Fruit fly (Drosophila melanogaster) whole organism, embryonic: Measurements from ENCODE around the gene Shmt.

Experiments
- B-H2 ChIP-seq: fragments of 200-800 bp; sonication (Bioruptor generic); optimal IDR thresholded peaks from 2 replicates; lab custom pipeline; 2018; ENCODE audit warnings: missing biosample characterization, mild to moderate bottlenecking, missing genetic modification characterization
- CG10431 ChIP-seq: fragments of 200-800 bp; sonication (Bioruptor generic); optimal IDR thresholded peaks from 3 replicates; lab custom pipeline; 2018; ENCODE audit warnings: missing biosample characterization, mild to moderate bottlenecking, missing genetic modification characterization
- CG11560 ChIP-seq: fragments of 200-800 bp; sonication (Bioruptor generic); IDR thresholded peaks from 3 replicates; pipeline ENCODE4 v1.3.6; 2022; ENCODE audit warnings: missing biosample characterization, missing genetic modification characterization
- CG11696 ChIP-seq: fragments of 200-800 bp; sonication (Bioruptor generic); IDR thresholded peaks from 2 replicates; pipeline ENCODE4 v1.3.6; 2022; ENCODE audit warnings: missing biosample characterization, missing genetic modification characterization
- CG14441 ChIP-seq: fragments of 200-800 bp; sonication (Bioruptor generic); IDR thresholded peaks from 2 replicates; pipeline ENCODE4 v1.3.6; 2022; ENCODE audit warnings: missing biosample characterization, missing genetic modification characterization
- CG15073 ChIP-seq: fragments of 200-800 bp; sonication (Bioruptor generic); optimal IDR thresholded peaks from 2 replicates; lab custom pipeline; 2016; ENCODE audit warnings: missing biosample characterization, missing genetic modification characterization
- CG15479 ChIP-seq: fragments of 200-800 bp; sonication (Bioruptor generic); optimal IDR thresholded peaks from 3 replicates; lab custom pipeline; 2019; ENCODE audit warnings: missing biosample characterization, mild to moderate bottlenecking, missing genetic modification characterization, moderate library complexity
- CG1602 ChIP-seq: fragments of 200-800 bp; sonication (Bioruptor generic); optimal IDR thresholded peaks from 3 replicates; lab custom pipeline; 2016; ENCODE audit warnings: missing biosample characterization, missing genetic modification characterization
- CG16815 ChIP-seq: fragments of 200-800 bp; sonication (Bioruptor generic); optimal IDR thresholded peaks from 3 replicates; lab custom pipeline; 2017; ENCODE audit warnings: missing biosample characterization, mild to moderate bottlenecking, missing genetic modification characterization
- CG17186 ChIP-seq: fragments of 200-800 bp; sonication (Bioruptor generic); optimal IDR thresholded peaks from 3 replicates; lab custom pipeline; 2017; ENCODE audit warnings: missing biosample characterization, missing genetic modification reagents, missing genetic modification characterization
- CG30403 ChIP-seq: fragments of 200-800 bp; sonication (Bioruptor generic); optimal IDR thresholded peaks from 3 replicates; lab custom pipeline; 2016; ENCODE audit warnings: missing biosample characterization, missing genetic modification characterization
- CG4328 ChIP-seq: fragments of 200-800 bp; sonication (Bioruptor generic); optimal IDR thresholded peaks from 3 replicates; lab custom pipeline; 2017; ENCODE audit warnings: missing biosample characterization, missing genetic modification reagents, missing genetic modification characterization
- CG4854 ChIP-seq: fragments of 200-800 bp; sonication (Bioruptor generic); optimal IDR thresholded peaks from 2 replicates; lab custom pipeline; 2016; ENCODE audit warnings: missing biosample characterization, missing genetic modification characterization, inconsistent platforms
- CG7987 ChIP-seq: fragments of 200-800 bp; sonication (Bioruptor generic); optimal IDR thresholded peaks from 2 replicates; lab custom pipeline; 2018; ENCODE audit warnings: missing biosample characterization, mild to moderate bottlenecking, missing genetic modification characterization, moderate library complexity
- CG9797 ChIP-seq: fragments of 200-800 bp; sonication (Bioruptor generic); optimal IDR thresholded peaks from 3 replicates; lab custom pipeline; 2018; ENCODE audit warnings: missing biosample characterization, mild to moderate bottlenecking, missing genetic modification characterization
- CoRest ChIP-seq: fragments of 200-800 bp; sonication (Bioruptor generic); optimal IDR thresholded peaks from 3 replicates; lab custom pipeline; 2018; ENCODE audit warnings: missing biosample characterization, mild to moderate bottlenecking, missing genetic modification characterization, moderate library complexity
- Dek ChIP-seq: fragments of 200-800 bp; sonication (Bioruptor generic); optimal IDR thresholded peaks from 3 replicates; lab custom pipeline; 2019; ENCODE audit warnings: missing biosample characterization, mild to moderate bottlenecking, missing genetic modification characterization, moderate library complexity
- E2f2 ChIP-seq: fragments of 200-800 bp; sonication (Bioruptor generic); IDR thresholded peaks from 2 replicates; pipeline ENCODE4 v1.3.6; 2022; ENCODE audit warnings: missing biosample characterization, missing genetic modification characterization
- Elba2 ChIP-seq: fragments of 200-800 bp; sonication (Bioruptor generic); optimal IDR thresholded peaks from 3 replicates; lab custom pipeline; 2016; ENCODE audit warnings: missing biosample characterization, missing genetic modification characterization
- Ets97D ChIP-seq: fragments of 200-800 bp; sonication (Bioruptor generic); optimal IDR thresholded peaks from 3 replicates; lab custom pipeline; 2016; ENCODE audit warnings: missing biosample characterization, missing genetic modification characterization
- Fer3 ChIP-seq: fragments of 200-800 bp; sonication (Bioruptor generic); optimal IDR thresholded peaks from 2 replicates; lab custom pipeline; 2018; ENCODE audit warnings: missing biosample characterization, mild to moderate bottlenecking, missing genetic modification characterization, moderate library complexity
- Gsc ChIP-seq: fragments of 200-800 bp; sonication (Bioruptor generic); IDR thresholded peaks from 2 replicates; pipeline ENCODE4 v1.3.6; 2022; ENCODE audit warnings: missing biosample characterization, missing genetic modification characterization
- H15 ChIP-seq: fragments of 200-800 bp; sonication (Bioruptor generic); IDR thresholded peaks from 3 replicates; pipeline ENCODE4 v1.3.6; 2022; ENCODE audit warnings: missing biosample characterization, missing genetic modification characterization
- HLH3B ChIP-seq: fragments of 200-800 bp; sonication (Bioruptor generic); IDR thresholded peaks from 2 replicates; pipeline ENCODE4 v1.3.6; 2022; ENCODE audit warnings: missing biosample characterization, missing genetic modification characterization
- Hey ChIP-seq: fragments of 200-800 bp; sonication (Bioruptor generic); optimal IDR thresholded peaks from 3 replicates; lab custom pipeline; 2018; ENCODE audit warnings: missing biosample characterization, mild to moderate bottlenecking, missing genetic modification characterization
- Hmr ChIP-seq: fragments of 200-800 bp; sonication (Bioruptor generic); optimal IDR thresholded peaks from 3 replicates; lab custom pipeline; 2017; ENCODE audit warnings: mild to moderate bottlenecking, missing biosample characterization, missing genetic modification reagents, missing genetic modification characterization
- Hr51 ChIP-seq, 2 experiments: fragments of 200-800 bp; sonication (Bioruptor generic); optimal IDR thresholded peaks; 2 replicates in 1 of 2; 3 replicates in 1 of 2; lab custom pipeline; 2016 to 2018; ENCODE audit warnings: missing biosample characterization in 2 of 2, missing genetic modification characterization in 2 of 2, mild to moderate bottlenecking in 1 of 2, moderate library complexity in 1 of 2
- Hr78 ChIP-seq, 2 experiments: fragments of 200-800 bp in 1 of 2; fragments of >200 bp in 1 of 2; sonication (Bioruptor generic) in 1 of 2; optimal IDR thresholded peaks; 2 replicates each; lab custom pipeline; 2017 to 2019; ENCODE audit warnings: missing biosample characterization in 2 of 2, missing genetic modification characterization in 2 of 2, mild to moderate bottlenecking in 1 of 2, moderate library complexity in 1 of 2
- Hsf ChIP-seq: fragments of 200-800 bp; sonication (Bioruptor generic); optimal IDR thresholded peaks from 3 replicates; lab custom pipeline; 2016; ENCODE audit warnings: missing biosample characterization, missing genetic modification characterization
- Kr ChIP-seq: fragments of 200-800 bp; sonication (Bioruptor generic); optimal IDR thresholded peaks from 2 replicates; lab custom pipeline; 2017; ENCODE audit warnings: missing biosample characterization, mild to moderate bottlenecking, missing genetic modification characterization
- MTF-1 ChIP-seq: fragments of 200-800 bp; sonication (Bioruptor generic); optimal IDR thresholded peaks from 2 replicates; lab custom pipeline; 2018; ENCODE audit warnings: missing biosample characterization, mild to moderate bottlenecking, missing genetic modification characterization, borderline replicate concordance
- Sin3A ChIP-seq: fragments of >200 bp; optimal IDR thresholded peaks from 2 replicates; lab custom pipeline; 2018
- Sry-β ChIP-seq: fragments of 200-800 bp; sonication (Bioruptor generic); optimal IDR thresholded peaks from 2 replicates; lab custom pipeline; 2018; ENCODE audit warnings: missing biosample characterization, mild to moderate bottlenecking, missing genetic modification characterization, moderate library complexity
- Vsx1 ChIP-seq: fragments of 200-800 bp; sonication (Bioruptor generic); optimal IDR thresholded peaks from 2 replicates; lab custom pipeline; 2017; ENCODE audit warnings: missing biosample characterization, mild to moderate bottlenecking, missing genetic modification characterization, missing genetic modification reagents
- Xrp1 ChIP-seq: fragments of 200-800 bp; sonication (Bioruptor generic); IDR thresholded peaks from 2 replicates; pipeline ENCODE4 v1.3.6; 2022; ENCODE audit warnings: missing biosample characterization, missing genetic modification characterization
- ab ChIP-seq: fragments of 200-800 bp; sonication (Bioruptor generic); optimal IDR thresholded peaks from 2 replicates; lab custom pipeline; 2016; ENCODE audit warnings: missing biosample characterization, missing genetic modification characterization
- abd-A ChIP-seq: fragments of 200-800 bp; sonication (Bioruptor generic); optimal IDR thresholded peaks from 3 replicates; lab custom pipeline; 2019; ENCODE audit warnings: missing biosample characterization, mild to moderate bottlenecking, missing genetic modification characterization, moderate library complexity
- aop ChIP-seq: fragments of 200-800 bp; sonication (Bioruptor generic); IDR thresholded peaks from 2 replicates; pipeline ENCODE4 v1.3.6; 2022; ENCODE audit warnings: missing biosample characterization, missing genetic modification characterization
- ase ChIP-seq: fragments of 200-800 bp; sonication (Bioruptor generic); IDR thresholded peaks from 3 replicates; pipeline ENCODE4 v1.3.6; 2022; ENCODE audit warnings: missing biosample characterization, missing genetic modification characterization
- ato ChIP-seq: fragments of 200-800 bp; sonication (Bioruptor generic); IDR thresholded peaks from 2 replicates; pipeline ENCODE4 v1.3.6; 2022; ENCODE audit warnings: missing biosample characterization, missing genetic modification characterization; ENCODE audit not compliant: partially characterized antibody
- dm ChIP-seq: fragments of 200-800 bp; sonication (Bioruptor generic); optimal IDR thresholded peaks from 3 replicates; lab custom pipeline; 2016; ENCODE audit warnings: missing biosample characterization, missing genetic modification characterization
- her ChIP-seq: fragments of 200-800 bp; sonication (Bioruptor generic); optimal IDR thresholded peaks from 2 replicates; lab custom pipeline; 2016; ENCODE audit warnings: missing biosample characterization, missing genetic modification characterization
- lola ChIP-seq, 3 experiments: fragments of >200 bp in 2 of 3; fragments of 200-800 bp in 1 of 3; sonication (Bioruptor generic) in 1 of 3; optimal IDR thresholded peaks; 2 replicates each; lab custom pipeline; 2017 to 2019; ENCODE audit warnings: missing biosample characterization in 3 of 3, missing genetic modification characterization in 3 of 3, mild to moderate bottlenecking in 1 of 3, moderate library complexity in 1 of 3
- luna ChIP-seq: fragments of 200-800 bp; sonication (Bioruptor generic); optimal IDR thresholded peaks from 2 replicates; lab custom pipeline; 2016; ENCODE audit warnings: missing biosample characterization, missing genetic modification characterization
- mam ChIP-seq: fragments of 200-800 bp; sonication (Bioruptor generic); optimal IDR thresholded peaks from 3 replicates; lab custom pipeline; 2016; ENCODE audit warnings: missing biosample characterization, missing genetic modification characterization
- pb ChIP-seq: fragments of 200-800 bp; sonication (Bioruptor generic); optimal IDR thresholded peaks from 3 replicates; lab custom pipeline; 2016; ENCODE audit warnings: missing biosample characterization, missing genetic modification characterization
- pros ChIP-seq: fragments of 200-800 bp; sonication (Bioruptor generic); optimal IDR thresholded peaks from 3 replicates; lab custom pipeline; 2019; ENCODE audit warnings: missing biosample characterization, mild to moderate bottlenecking, missing genetic modification characterization, moderate library complexity
- rib ChIP-seq: fragments of 200-800 bp; sonication (Bioruptor generic); IDR thresholded peaks from 2 replicates; pipeline ENCODE4 v1.3.6; 2022; ENCODE audit warnings: missing biosample characterization, missing genetic modification characterization
- salm ChIP-seq: fragments of 200-800 bp; sonication (Bioruptor generic); optimal IDR thresholded peaks from 2 replicates; lab custom pipeline; 2018; ENCODE audit warnings: missing biosample characterization, mild to moderate bottlenecking, missing genetic modification characterization
- sim ChIP-seq: fragments of 200-800 bp; sonication (Bioruptor generic); IDR thresholded peaks from 2 replicates; pipeline ENCODE4 v1.3.6; 2022; ENCODE audit warnings: missing biosample characterization, missing genetic modification characterization
- tna ChIP-seq: fragments of 200-800 bp; sonication (Bioruptor generic); IDR thresholded peaks from 2 replicates; pipeline ENCODE4 v1.3.6; 2022; ENCODE audit warnings: missing biosample characterization, missing genetic modification characterization; ENCODE audit not compliant: partially characterized antibody
- zfh2 ChIP-seq: fragments of 200-800 bp; sonication (Bioruptor generic); optimal IDR thresholded peaks from 2 replicates; lab custom pipeline; 2016; ENCODE audit warnings: missing biosample characterization, missing genetic modification characterization

The Shmt gene

DNA sequence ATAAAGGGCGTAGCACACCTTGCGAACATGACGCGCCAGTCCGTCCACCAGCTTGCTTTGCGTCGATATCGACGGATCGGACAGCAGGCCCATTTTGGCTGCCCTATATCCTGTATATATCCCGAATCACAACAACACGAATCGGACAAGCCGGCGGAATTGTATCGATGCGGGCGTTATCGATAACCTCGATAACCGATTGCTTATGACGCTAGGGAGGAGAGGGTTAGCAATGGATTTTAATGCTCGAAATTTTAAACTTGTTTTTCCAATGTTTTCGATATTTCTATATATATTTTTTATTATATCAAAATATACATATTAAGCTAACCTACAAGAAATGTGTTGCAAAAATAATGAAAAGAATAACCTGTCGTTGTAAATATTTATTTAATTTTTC, 43.4 kb downstream of the Shmt start, which contains the start of gene GAA1 (continued):
- TF ChIP-seq Dek: no peak
- TF ChIP-seq CG15479: no peak
- no peak for TF ChIP-seq sim
- no peak for TF ChIP-seq aop
- TF ChIP-seq CG16815: no peak
- no peak for TF ChIP-seq zfh2 (GFP tag; lab: Kevin White, UChicago)
- TF ChIP-seq CG11696 (GFP tag; lab: Robert Waterston, UW): no peak
- no peak for TF ChIP-seq luna (GFP tag; lab: Kevin White, UChicago)
- no peak for TF ChIP-seq rib (GFP tag; lab: Robert Waterston, UW)
- TF ChIP-seq Hr78 (GFP tag; optimal IDR thresholded peaks at IDR 0.05; lab: Kevin White, UChicago): no peak
- peak; percentile 42; the same call in 1 of the 2 replicates for TF ChIP-seq Xrp1
- TF ChIP-seq Ets97D (GFP tag; lab: Kevin White, UChicago): no peak
- no peak for TF ChIP-seq CG10431
- TF ChIP-seq CoRest (tag; lab: Kevin White, UChicago): peak; percentile 17
- TF ChIP-seq ato (GFP tag; lab: Robert Waterston, UW): peak; percentile 94
- no peak for TF ChIP-seq CG14441 (GFP tag; lab: Robert Waterston, UW)
- no peak for TF ChIP-seq CG9797 (GFP tag; lab: Kevin White, UChicago)
- no peak for TF ChIP-seq H15
- TF ChIP-seq B-H2 (GFP tag; lab: Kevin White, UChicago): no peak
- TF ChIP-seq mam (GFP tag; lab: Kevin White, UChicago): no peak
- TF ChIP-seq Vsx1 (GFP tag; lab: Kevin White, UChicago): no peak
- TF ChIP-seq Sin3A (lab: Kevin White, UChicago): no peak
- no peak for TF ChIP-seq Hsf (GFP tag; lab: Kevin White, UChicago)
- TF ChIP-seq Kr: no peak
- TF ChIP-seq CG17186: no peak
- no peak for TF ChIP-seq salm (tag; lab: Kevin White, UChicago)
- TF ChIP-seq ase (GFP tag; lab: Robert Waterston, UW): no peak
- no peak for TF ChIP-seq Hmr (GFP tag; lab: Kevin White, UChicago)
- no peak for TF ChIP-seq lola (GFP tag; optimal IDR thresholded peaks at IDR 0.05; lab: Kevin White, UChicago)
- TF ChIP-seq pb (GFP tag; lab: Kevin White, UChicago): no peak
- TF ChIP-seq Hey (tag; lab: Kevin White, UChicago): no peak
- no peak for TF ChIP-seq Elba2 (GFP tag; lab: Kevin White, UChicago)
- TF ChIP-seq CG11560 (tag; lab: Robert Waterston, UW): no peak
- peak; percentile 68 for TF ChIP-seq E2f2 (GFP tag; lab: Robert Waterston, UW)
- TF ChIP-seq MTF-1 (GFP tag; lab: Kevin White, UChicago): no peak
- TF ChIP-seq CG1602 (GFP tag; lab: Kevin White, UChicago): no peak
- no peak for TF ChIP-seq CG4328 (GFP tag; lab: Kevin White, UChicago)
- TF ChIP-seq abd-A (tag; lab: Kevin White, UChicago): no peak
- no peak for TF ChIP-seq Fer3 (tag; lab: Kevin White, UChicago)
- no peak for TF ChIP-seq CG7987 (GFP tag; lab: Kevin White, UChicago)
- no peak for TF ChIP-seq Hr51 (GFP tag; optimal IDR thresholded peaks at IDR 0.05; lab: Kevin White, UChicago)
- no peak for TF ChIP-seq Gsc
- TF ChIP-seq CG4854 (GFP tag; lab: Kevin White, UChicago): no peak
- TF ChIP-seq HLH3B (GFP tag; lab: Robert Waterston, UW): no peak
- TF ChIP-seq CG15073 (GFP tag; lab: Kevin White, UChicago): no peak
- TF ChIP-seq tna (GFP tag; lab: Robert Waterston, UW): peak; percentile 97
- no peak for TF ChIP-seq pros
- TF ChIP-seq CG30403: no peak
- no peak for TF ChIP-seq Sry-β (GFP tag; lab: Kevin White, UChicago)
- no peak for TF ChIP-seq her (GFP tag; lab: Kevin White, UChicago)
- no peak for TF ChIP-seq ab
- no peak for TF ChIP-seq dm
